Worm (Caenorhabditis elegans): ENCODE data around the gene vglu-2.
"Not testable (repeated sequence)": the region's sequence is repeated elsewhere in the genome, so short reads cannot be mapped to it uniquely, and the experiment has no call there.

ce11 chrIII:10266824-10267223, 28.1 kb upstream of the vglu-2 start, which contains the start of gene inpp-4B:
- TF ChIP-seq Y75B8A.6 (GFP tag; IDR thresholded peaks at IDR 0.05); ztf-11 (tag; optimal IDR thresholded peaks at IDR 0.05); aha-1 (tag); ceh-28 (tag; optimal IDR thresholded peaks at IDR 0.05); nhr-28 (tag; optimal IDR thresholded peaks at IDR 0.05); mdl-1 (tag; optimal IDR thresholded peaks at IDR 0.05); snpc-4 (tag; optimal IDR thresholded peaks at IDR 0.05); nhr-11 (tag; optimal IDR thresholded peaks at IDR 0.05): not testable (repeated sequence)

Data from whole organism, L4 larva.